Fruit fly (Drosophila melanogaster) whole organism, embryonic: ENCODE data around the gene CG4009.

Source experiments
- Asciz ChIP-seq: fragments of 200-800 bp; sonication (Bioruptor generic); optimal IDR thresholded peaks from 2 replicates; lab custom pipeline; 2017; ENCODE audit warnings: missing biosample characterization, mild to moderate bottlenecking, missing genetic modification characterization, missing genetic modification reagents
- Bgb ChIP-seq: fragments of 200-800 bp; sonication (Bioruptor generic); IDR thresholded peaks from 2 replicates; pipeline ENCODE4 v1.3.6; 2022; ENCODE audit warnings: missing biosample characterization, missing genetic modification characterization; ENCODE audit not compliant: partially characterized antibody
- CG10209 ChIP-seq: fragments of 200-800 bp; sonication (Bioruptor generic); optimal IDR thresholded peaks from 3 replicates; lab custom pipeline; 2017; ENCODE audit warnings: missing biosample characterization, mild to moderate bottlenecking, missing genetic modification characterization, missing genetic modification reagents
- CG11723 ChIP-seq: fragments of 200-800 bp; sonication (Bioruptor generic); optimal IDR thresholded peaks from 2 replicates; lab custom pipeline; 2017; ENCODE audit warnings: missing biosample characterization, mild to moderate bottlenecking, missing genetic modification characterization
- CG13424 ChIP-seq: fragments of 200-800 bp; sonication (Bioruptor generic); optimal IDR thresholded peaks from 2 replicates; lab custom pipeline; 2019; ENCODE audit warnings: missing biosample characterization, mild to moderate bottlenecking, missing genetic modification characterization, moderate library complexity
- CG14441 ChIP-seq: fragments of 200-800 bp; sonication (Bioruptor generic); IDR thresholded peaks from 2 replicates; pipeline ENCODE4 v1.3.6; 2022; ENCODE audit warnings: missing biosample characterization, missing genetic modification characterization
- CG15269 ChIP-seq: fragments of 200-800 bp; sonication (Bioruptor generic); optimal IDR thresholded peaks from 2 replicates; lab custom pipeline; 2018; ENCODE audit warnings: missing biosample characterization, mild to moderate bottlenecking, missing genetic modification characterization, moderate library complexity
- CG1603 ChIP-seq: fragments of 200-800 bp; sonication (Bioruptor generic); optimal IDR thresholded peaks from 2 replicates; lab custom pipeline; 2019; ENCODE audit warnings: missing biosample characterization, mild to moderate bottlenecking, missing genetic modification characterization, moderate library complexity
- CG2199 ChIP-seq: fragments of 200-800 bp; sonication (Bioruptor generic); IDR thresholded peaks from 3 replicates; pipeline ENCODE4 v1.3.6; 2022; ENCODE audit warnings: missing biosample characterization, missing genetic modification characterization
- CG31224 ChIP-seq: fragments of 200-800 bp; sonication (Bioruptor generic); IDR thresholded peaks from 2 replicates; pipeline ENCODE4 v1.3.6; 2022; ENCODE audit warnings: missing biosample characterization, missing genetic modification characterization
- CG32772 ChIP-seq: fragments of 200-800 bp; sonication (Bioruptor generic); IDR thresholded peaks from 2 replicates; pipeline ENCODE4 v1.3.6; 2022; ENCODE audit warnings: missing biosample characterization, missing genetic modification characterization
- CG3281 ChIP-seq: fragments of 200-800 bp; sonication (Bioruptor generic); optimal IDR thresholded peaks from 3 replicates; lab custom pipeline; 2017; ENCODE audit warnings: missing biosample characterization, mild to moderate bottlenecking, missing genetic modification characterization
- CG4820 ChIP-seq: fragments of 200-800 bp; sonication (Bioruptor generic); optimal IDR thresholded peaks from 3 replicates; lab custom pipeline; 2016; ENCODE audit warnings: missing biosample characterization, missing genetic modification characterization
- CG6175 ChIP-seq: fragments of 200-800 bp; sonication (Bioruptor generic); IDR thresholded peaks from 3 replicates; pipeline ENCODE4 v1.3.6; 2022; ENCODE audit warnings: missing biosample characterization, missing genetic modification characterization
- CG7839 ChIP-seq: fragments of 200-800 bp; sonication (Bioruptor generic); optimal IDR thresholded peaks from 3 replicates; lab custom pipeline; 2018; ENCODE audit warnings: missing biosample characterization, mild to moderate bottlenecking, missing genetic modification characterization, moderate library complexity
- CG7928 ChIP-seq: fragments of 200-800 bp; sonication (Bioruptor generic); optimal IDR thresholded peaks from 2 replicates; lab custom pipeline; 2017; ENCODE audit warnings: missing biosample characterization, mild to moderate bottlenecking, missing genetic modification characterization
- CG8089 ChIP-seq: fragments of 200-800 bp; sonication (Bioruptor generic); optimal IDR thresholded peaks from 3 replicates; lab custom pipeline; 2016; ENCODE audit warnings: missing biosample characterization, missing genetic modification characterization
- CG8388 ChIP-seq: fragments of 200-800 bp; sonication (Bioruptor generic); optimal IDR thresholded peaks from 2 replicates; lab custom pipeline; 2019; ENCODE audit warnings: missing biosample characterization, mild to moderate bottlenecking, missing genetic modification characterization, moderate library complexity
- CG8944 ChIP-seq: fragments of 200-800 bp; sonication (Bioruptor generic); optimal IDR thresholded peaks from 3 replicates; lab custom pipeline; 2016; ENCODE audit warnings: missing biosample characterization, missing genetic modification characterization
- CG9609 ChIP-seq: fragments of 200-800 bp; sonication (Bioruptor generic); optimal IDR thresholded peaks from 3 replicates; lab custom pipeline; 2016; ENCODE audit warnings: missing biosample characterization, missing genetic modification characterization
- Dfd ChIP-seq, 2 experiments: fragments of >200 bp; optimal IDR thresholded peaks; 2 replicates each; lab custom pipeline; 2017; ENCODE audit warnings: missing biosample characterization in 2 of 2, missing genetic modification characterization in 2 of 2
- Dll ChIP-seq: fragments of 200-800 bp; sonication (Bioruptor generic); IDR thresholded peaks from 4 replicates; pipeline ENCODE4 v1.3.6; 2022; ENCODE audit warnings: missing biosample characterization, missing genetic modification characterization; ENCODE audit not compliant: partially characterized antibody
- Fer3 ChIP-seq: fragments of 200-800 bp; sonication (Bioruptor generic); optimal IDR thresholded peaks from 2 replicates; lab custom pipeline; 2018; ENCODE audit warnings: missing biosample characterization, mild to moderate bottlenecking, missing genetic modification characterization, moderate library complexity
- H2.0 ChIP-seq: fragments of 200-800 bp; sonication (Bioruptor generic); IDR thresholded peaks from 2 replicates; pipeline ENCODE4 v1.3.6; 2022; ENCODE audit warnings: missing biosample characterization, missing genetic modification characterization
- Hand ChIP-seq: fragments of 200-800 bp; sonication (Bioruptor generic); optimal IDR thresholded peaks from 2 replicates; lab custom pipeline; 2017; ENCODE audit warnings: mild to moderate bottlenecking, missing biosample characterization, missing genetic modification reagents, missing genetic modification characterization
- Hr51 ChIP-seq, 2 experiments: fragments of 200-800 bp; sonication (Bioruptor generic); optimal IDR thresholded peaks; 2 replicates in 1 of 2; 3 replicates in 1 of 2; lab custom pipeline; 2016 to 2018; ENCODE audit warnings: missing biosample characterization in 2 of 2, missing genetic modification characterization in 2 of 2, mild to moderate bottlenecking in 1 of 2, moderate library complexity in 1 of 2
- Lhr ChIP-seq: fragments of 200-800 bp; sonication (Bioruptor generic); optimal IDR thresholded peaks from 3 replicates; lab custom pipeline; 2017; ENCODE audit warnings: mild to moderate bottlenecking, missing biosample characterization, missing genetic modification reagents, missing genetic modification characterization
- Max ChIP-seq: fragments of 200-800 bp; sonication (Bioruptor generic); optimal IDR thresholded peaks from 2 replicates; lab custom pipeline; 2016; ENCODE audit warnings: missing biosample characterization, mild to moderate bottlenecking, missing genetic modification characterization
- Pdp1 ChIP-seq, 2 experiments: fragments of 200-800 bp; sonication (Bioruptor generic); optimal IDR thresholded peaks; 3 replicates each; lab custom pipeline; 2016; ENCODE audit warnings: missing biosample characterization in 2 of 2, missing genetic modification characterization in 2 of 2, mild to moderate bottlenecking in 1 of 2, moderate library complexity in 1 of 2
- az2 ChIP-seq: fragments of 200-800 bp; sonication (Bioruptor generic); optimal IDR thresholded peaks from 3 replicates; lab custom pipeline; 2016; ENCODE audit warnings: missing biosample characterization, missing genetic modification characterization
- cg ChIP-seq: fragments of 200-800 bp; sonication (Bioruptor generic); optimal IDR thresholded peaks from 3 replicates; lab custom pipeline; 2019; ENCODE audit warnings: missing biosample characterization, mild to moderate bottlenecking, missing genetic modification characterization, moderate library complexity
- chif ChIP-seq, 2 experiments: fragments of 200-800 bp; sonication (Bioruptor generic); optimal IDR thresholded peaks; 3 replicates each; lab custom pipeline; 2016; ENCODE audit warnings: missing biosample characterization in 2 of 2, missing genetic modification characterization in 2 of 2
- danr ChIP-seq: fragments of 200-800 bp; sonication (Bioruptor generic); IDR thresholded peaks from 2 replicates; pipeline ENCODE4 v1.3.6; 2022; ENCODE audit warnings: missing biosample characterization, missing genetic modification characterization
- dpn ChIP-seq, 2 experiments: fragments of 200-800 bp; sonication (Bioruptor generic); optimal IDR thresholded peaks; 3 replicates each; lab custom pipeline; 2016; ENCODE audit warnings: missing biosample characterization in 2 of 2, missing genetic modification characterization in 2 of 2
- gt ChIP-seq: fragments of 200-800 bp; sonication (Bioruptor generic); IDR thresholded peaks from 2 replicates; pipeline ENCODE4 v1.3.6; 2022; ENCODE audit warnings: missing biosample characterization, missing genetic modification characterization
- kah ChIP-seq: fragments of 200-800 bp; sonication (Bioruptor generic); optimal IDR thresholded peaks from 2 replicates; lab custom pipeline; 2018; ENCODE audit warnings: missing biosample characterization, mild to moderate bottlenecking, missing genetic modification characterization
- knrl ChIP-seq: fragments of 200-800 bp; sonication (Bioruptor generic); IDR thresholded peaks from 3 replicates; pipeline ENCODE4 v1.3.6; 2022; ENCODE audit warnings: missing biosample characterization, missing genetic modification characterization; ENCODE audit not compliant: partially characterized antibody
- lola ChIP-seq, 3 experiments: fragments of >200 bp in 2 of 3; fragments of 200-800 bp in 1 of 3; sonication (Bioruptor generic) in 1 of 3; optimal IDR thresholded peaks; 2 replicates each; lab custom pipeline; 2017 to 2019; ENCODE audit warnings: missing biosample characterization in 3 of 3, missing genetic modification characterization in 3 of 3, mild to moderate bottlenecking in 1 of 3, moderate library complexity in 1 of 3
- nom ChIP-seq: fragments of 200-800 bp; sonication (Bioruptor generic); optimal IDR thresholded peaks from 2 replicates; lab custom pipeline; 2017; ENCODE audit warnings: missing biosample characterization, missing genetic modification characterization, mild to moderate bottlenecking, moderate library complexity, missing genetic modification reagents
- org-1 ChIP-seq: fragments of 200-800 bp; sonication (Bioruptor generic); optimal IDR thresholded peaks from 2 replicates; lab custom pipeline; 2017; ENCODE audit warnings: missing biosample characterization, missing genetic modification characterization
- pho ChIP-seq: fragments of 200-800 bp; sonication (Bioruptor generic); optimal IDR thresholded peaks from 2 replicates; lab custom pipeline; 2016; ENCODE audit warnings: missing biosample characterization, missing genetic modification characterization
- pum ChIP-seq: fragments of 200-800 bp; sonication (Bioruptor generic); optimal IDR thresholded peaks from 2 replicates; lab custom pipeline; 2016; ENCODE audit warnings: missing biosample characterization, missing genetic modification characterization
- tio ChIP-seq: fragments of 200-800 bp; sonication (Bioruptor generic); optimal IDR thresholded peaks from 2 replicates; lab custom pipeline; 2017; ENCODE audit warnings: missing biosample characterization, missing genetic modification characterization, inconsistent platforms
- tll ChIP-seq, 2 experiments: fragments of 200-800 bp in 1 of 2; fragments of >200 bp in 1 of 2; sonication (Bioruptor generic) in 1 of 2; optimal IDR thresholded peaks; 2 replicates each; lab custom pipeline; 2017 to 2019; ENCODE audit warnings: missing biosample characterization in 2 of 2, missing genetic modification characterization in 2 of 2, mild to moderate bottlenecking in 1 of 2, moderate library complexity in 1 of 2
- trem ChIP-seq: fragments of 200-800 bp; optimal IDR thresholded peaks from 3 replicates; lab custom pipeline; 2019; ENCODE audit warnings: missing biosample characterization, mild to moderate bottlenecking, missing genetic modification characterization, moderate library complexity
- tx ChIP-seq: fragments of 200-800 bp; sonication (Bioruptor generic); optimal IDR thresholded peaks from 2 replicates; lab custom pipeline; 2016; ENCODE audit warnings: missing biosample characterization, missing genetic modification characterization
- vfl ChIP-seq: fragments of 200-800 bp; sonication (Bioruptor generic); optimal IDR thresholded peaks from 2 replicates; lab custom pipeline; 2016; ENCODE audit warnings: missing biosample characterization, missing genetic modification characterization
- zfh1 ChIP-seq: fragments of 200-800 bp; sonication (Bioruptor generic); IDR thresholded peaks from 3 replicates; pipeline ENCODE4 v1.3.6; 2022; ENCODE audit warnings: missing biosample characterization, missing genetic modification characterization

The CG4009 gene

dm6 chr3R:17059100-17059810 lies 23.4 kb upstream of the CG4009 start (continued):
- TF ChIP-seq CG6175 (GFP tag; lab: Robert Waterston, UW) (0 out of 3 replicates have a peak, but pooled peaks have one; percentile 8), CG15269 (tag; lab: Kevin White, UChicago) (no peak), az2 (GFP tag; lab: Kevin White, UChicago) (no peak), Dfd (GFP tag; optimal IDR thresholded peaks at IDR 0.05; lab: Kevin White, UChicago) (no peak), Pdp1 (GFP tag; optimal IDR thresholded peaks at IDR 0.05; lab: Kevin White, UChicago) (peak in 1 of 2 experiments; percentile 7), tx (GFP tag; lab: Kevin White, UChicago) (no peak), dpn (GFP tag; optimal IDR thresholded peaks at IDR 0.05; lab: Kevin White, UChicago) (peak in 1 of 2 experiments; percentile 8), CG1603 (tag; lab: Kevin White, UChicago) (peak; percentile 18), Hr51 (GFP tag; optimal IDR thresholded peaks at IDR 0.05; lab: Kevin White, UChicago) (peak in 1 of 2 experiments; percentile 37), CG7839 (tag; lab: Kevin White, UChicago) (peak; percentile 10), Fer3 (tag; lab: Kevin White, UChicago) (no peak), CG8944 (peak; percentile 28), CG8388 (GFP tag; lab: Kevin White, UChicago) (peak; percentile 8), CG2199 (GFP tag; lab: Robert Waterston, UW) (0 out of 3 replicates have a peak, but pooled peaks have one; percentile 15), Asciz (GFP tag; lab: Kevin White, UChicago) (peak; percentile 24), org-1 (GFP tag; lab: Kevin White, UChicago) (peak; percentile 7), CG31224 (GFP tag; lab: Robert Waterston, UW) (no peak), lola (GFP tag; optimal IDR thresholded peaks at IDR 0.05; lab: Kevin White, UChicago) (peak in 2 of 3 experiments; percentile 5 to 40), Hand (no peak), zfh1 (GFP tag; lab: Robert Waterston, UW) (no peak), trem (tag; lab: Kevin White, UChicago) (peak; percentile 20), CG9609 (GFP tag; lab: Kevin White, UChicago) (no peak), CG4820 (peak; percentile 12), pum (GFP tag; lab: Kevin White, UChicago) (no peak), knrl (no peak), vfl (GFP tag; lab: Kevin White, UChicago) (no peak), danr (no peak), Max (no peak), tio (GFP tag; lab: Kevin White, UChicago) (peak; percentile 11), CG32772 (GFP tag; lab: Robert Waterston, UW) (0 out of 2 replicates have a peak, but pooled peaks have one; percentile 18), CG11723 (GFP tag; lab: Kevin White, UChicago) (peak; percentile 3), pho (GFP tag; lab: Kevin White, UChicago) (no peak), CG14441 (GFP tag; lab: Robert Waterston, UW) (no peak; the same call in 1 of the 2 replicates), Dll (GFP tag; lab: Robert Waterston, UW) (no peak), CG3281 (no peak), cg (peak; percentile 66), Lhr (GFP tag; lab: Kevin White, UChicago) (no peak), CG10209 (GFP tag; lab: Kevin White, UChicago) (peak; percentile 42), CG7928 (GFP tag; lab: Kevin White, UChicago) (no peak), H2.0 (GFP tag; lab: Robert Waterston, UW) (no peak), nom (GFP tag; lab: Kevin White, UChicago) (peak; percentile 59), kah (GFP tag; lab: Kevin White, UChicago) (no peak), tll (GFP tag; optimal IDR thresholded peaks at IDR 0.05; lab: Kevin White, UChicago) (no peak), CG13424 (tag; lab: Kevin White, UChicago) (no peak), gt (GFP tag; lab: Robert Waterston, UW) (no peak), Bgb (GFP tag; lab: Robert Waterston, UW) (no peak), CG8089 (GFP tag; lab: Kevin White, UChicago) (no peak), chif (GFP tag; optimal IDR thresholded peaks at IDR 0.05; lab: Kevin White, UChicago) (peak; percentile 17 to 21)
